Worm (Caenorhabditis elegans): ENCODE results near the gene ver-1.

DNA sequence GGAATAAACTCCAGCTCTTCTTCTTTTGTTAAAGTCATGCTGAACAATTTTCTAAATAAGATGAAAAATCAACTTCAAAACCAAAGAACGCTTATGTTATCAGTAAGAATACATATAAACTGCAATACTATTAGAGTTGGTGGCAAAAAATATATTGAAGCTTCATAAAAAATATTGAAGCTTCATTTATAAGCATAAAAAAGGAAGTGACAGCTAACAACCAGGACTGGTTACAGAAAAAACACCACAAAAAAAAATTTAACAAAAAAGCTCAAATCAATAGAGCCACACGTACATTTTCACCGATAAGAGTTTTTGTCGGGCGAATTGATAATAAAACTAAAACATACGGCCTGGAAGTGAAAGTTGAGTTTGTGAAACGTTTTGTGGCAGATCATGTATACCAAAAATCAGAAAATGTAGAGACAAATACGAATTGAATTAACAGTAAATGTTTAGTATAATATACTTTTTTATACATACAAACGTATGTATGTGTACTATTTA, 9.0 kb upstream of the ver-1 start, which contains the start of gene sqst-5:
- TF ChIP-seq lsy-12 (tag; optimal IDR thresholded peaks at IDR 0.05) (no peak), lin-39 (tag; optimal IDR thresholded peaks at IDR 0.05) (no peak), pha-4 (tag; optimal IDR thresholded peaks at IDR 0.05) (no peak), jun-1 (tag; optimal IDR thresholded peaks at IDR 0.05) (no peak), elt-1 (tag; optimal IDR thresholded peaks at IDR 0.05) (no peak), elt-3 (tag; optimal IDR thresholded peaks at IDR 0.05) (no peak), tbx-2 (tag; optimal IDR thresholded peaks at IDR 0.05) (no peak), nfya-1 (tag; optimal IDR thresholded peaks at IDR 0.05; ENCODE audit: insufficient read depth) (no peak)
